Fruit fly (Drosophila melanogaster) whole organism, wandering third instar larva: Measurements from ENCODE around the gene CG7634.
A peak's percentile ranks its signal among the peaks of the same experiment; 100 is the strongest.

ENCODE experiments used
- Abd-B ChIP-seq: fragments of >200 bp; optimal IDR thresholded peaks from 2 replicates; lab custom pipeline; 2017; ENCODE audit warnings: missing biosample characterization, missing genetic modification characterization
- CG32264 ChIP-seq: fragments of 200-800 bp; sonication (Bioruptor generic); optimal IDR thresholded peaks from 2 replicates; lab custom pipeline; 2016; ENCODE audit warnings: missing biosample characterization, missing genetic modification characterization
- CG9705 ChIP-seq: fragments of 200-800 bp; sonication (Bioruptor generic); optimal IDR thresholded peaks from 2 replicates; lab custom pipeline; 2018; ENCODE audit warnings: missing biosample characterization, mild to moderate bottlenecking, missing genetic modification characterization
- CrebA ChIP-seq: fragments of 200-800 bp; sonication (Bioruptor generic); optimal IDR thresholded peaks from 2 replicates; lab custom pipeline; 2016; ENCODE audit warnings: missing biosample characterization, mild to moderate bottlenecking, missing genetic modification characterization, borderline replicate concordance
- Dfd ChIP-seq: fragments of >200 bp; optimal IDR thresholded peaks from 2 replicates; lab custom pipeline; 2017; ENCODE audit warnings: missing biosample characterization, missing genetic modification characterization
- Dif ChIP-seq: fragments of 200-275, 200-300 bp; sonication (Bioruptor generic); optimal IDR thresholded peaks from 2 replicates; lab custom pipeline; 2018; ENCODE audit warnings: missing biosample characterization, missing genetic modification characterization; ENCODE audit not compliant: partially characterized antibody
- GATAd ChIP-seq: sonication (Bioruptor generic); optimal IDR thresholded peaks from 2 replicates; lab custom pipeline; 2016; ENCODE audit warnings: missing biosample characterization, missing genetic modification characterization
- HLH106 ChIP-seq: fragments of 200-800 bp; optimal IDR thresholded peaks from 3 replicates; lab custom pipeline; 2019; ENCODE audit warnings: missing biosample characterization, mild to moderate bottlenecking, missing genetic modification characterization, moderate library complexity
- Hnf4 ChIP-seq: fragments of 200-800 bp; sonication (Bioruptor generic); optimal IDR thresholded peaks from 2 replicates; lab custom pipeline; 2016; ENCODE audit warnings: missing biosample characterization, mild to moderate bottlenecking, missing genetic modification characterization
- Hr78 ChIP-seq: fragments of >200 bp; optimal IDR thresholded peaks from 2 replicates; lab custom pipeline; 2017; ENCODE audit warnings: missing biosample characterization, missing genetic modification characterization
- Hr83 ChIP-seq: fragments of 200-300 bp; sonication (Bioruptor generic); optimal IDR thresholded peaks from 2 replicates; lab custom pipeline; 2016; ENCODE audit warnings: missing biosample characterization, mild to moderate bottlenecking, missing genetic modification characterization, moderate library complexity; ENCODE audit not compliant: poor library complexity, severe bottlenecking
- Jra ChIP-seq: sonication (Bioruptor generic); optimal IDR thresholded peaks from 2 replicates; lab custom pipeline; 2016; ENCODE audit warnings: missing biosample characterization, missing genetic modification characterization
- Mio ChIP-seq: sonication (Bioruptor generic); optimal IDR thresholded peaks from 2 replicates; lab custom pipeline; 2016; ENCODE audit warnings: missing biosample characterization, missing genetic modification characterization
- Myc ChIP-seq: fragments of >200 bp; optimal IDR thresholded peaks from 2 replicates; lab custom pipeline; 2017
- N ChIP-seq: fragments of >200 bp; optimal IDR thresholded peaks from 2 replicates; lab custom pipeline; 2018; ENCODE audit warnings: missing biosample characterization, missing external identifiers, missing genetic modification characterization
- OdsH ChIP-seq: fragments of 200-800 bp; sonication (Bioruptor generic); optimal IDR thresholded peaks from 2 replicates; lab custom pipeline; 2016; ENCODE audit warnings: missing biosample characterization, mild to moderate bottlenecking, missing genetic modification characterization
- Rel ChIP-seq, 2 experiments: fragments of 200-800 bp; sonication (Bioruptor generic) in 1 of 2; optimal IDR thresholded peaks; 2 replicates in 1 of 2; 3 replicates in 1 of 2; lab custom pipeline; 2016 to 2019; ENCODE audit warnings: mild to moderate bottlenecking in 2 of 2, missing biosample characterization in 2 of 2, missing genetic modification characterization in 2 of 2, moderate library complexity in 1 of 2
- Sp1 ChIP-seq: fragments of 200-800 bp; sonication (Bioruptor generic); optimal IDR thresholded peaks from 3 replicates; lab custom pipeline; 2019; ENCODE audit warnings: missing biosample characterization, mild to moderate bottlenecking, missing genetic modification characterization, moderate library complexity
- Vsx2 ChIP-seq: fragments of 200-300, 225-300 bp; sonication (Bioruptor generic); optimal IDR thresholded peaks from 2 replicates; lab custom pipeline; 2018; ENCODE audit warnings: missing biosample characterization, missing genetic modification characterization; ENCODE audit not compliant: partially characterized antibody
- br ChIP-seq: fragments of 200-800 bp; sonication (Bioruptor generic); optimal IDR thresholded peaks from 2 replicates; lab custom pipeline; 2016; ENCODE audit warnings: missing biosample characterization, missing genetic modification characterization
- brk ChIP-seq: fragments of 200-800 bp; sonication (Bioruptor generic); optimal IDR thresholded peaks from 2 replicates; lab custom pipeline; 2016; ENCODE audit warnings: missing biosample characterization, mild to moderate bottlenecking, missing genetic modification characterization
- dl ChIP-seq, 2 experiments: fragments of 175-275, 200-275 bp in 1 of 2; fragments of 200-275 bp in 1 of 2; sonication (Bioruptor generic); optimal IDR thresholded peaks; lab custom pipeline; 2018; ENCODE audit warnings: mild to moderate bottlenecking in 2 of 2, missing biosample characterization in 2 of 2, missing genetic modification characterization in 2 of 2, moderate library complexity in 2 of 2; ENCODE audit not compliant: partially characterized antibody in 2 of 2, insufficient read depth in 1 of 2
- dmrt93B ChIP-seq: fragments of 200-800 bp; sonication (Bioruptor generic); optimal IDR thresholded peaks from 2 replicates; lab custom pipeline; 2018; ENCODE audit warnings: missing biosample characterization, mild to moderate bottlenecking, missing genetic modification characterization
- dsf ChIP-seq: sonication (Bioruptor generic); optimal IDR thresholded peaks from 2 replicates; lab custom pipeline; 2016; ENCODE audit warnings: missing biosample characterization, missing genetic modification characterization, borderline replicate concordance
- ey ChIP-seq: fragments of 200-800 bp; sonication (Bioruptor generic); optimal IDR thresholded peaks from 2 replicates; lab custom pipeline; 2016; ENCODE audit warnings: missing biosample characterization, missing genetic modification characterization
- foxo ChIP-seq, 2 experiments: fragments of 200-800 bp; sonication (Bioruptor generic); optimal IDR thresholded peaks; 2 replicates in 1 of 2; 3 replicates in 1 of 2; lab custom pipeline; 2016 to 2017; ENCODE audit warnings: missing biosample characterization in 2 of 2, missing genetic modification characterization in 2 of 2
- fru ChIP-seq: fragments of 200-800 bp; sonication (Bioruptor generic); optimal IDR thresholded peaks from 3 replicates; lab custom pipeline; 2016; ENCODE audit warnings: missing biosample characterization, mild to moderate bottlenecking, missing genetic modification characterization
- h ChIP-seq: fragments of 200-800 bp; sonication (Bioruptor generic); optimal IDR thresholded peaks from 3 replicates; lab custom pipeline; 2016; ENCODE audit warnings: missing biosample characterization, mild to moderate bottlenecking, missing genetic modification characterization
- jim ChIP-seq: fragments of 175-275, 200-325 bp; sonication (Bioruptor generic); optimal IDR thresholded peaks from 2 replicates; lab custom pipeline; 2016; ENCODE audit warnings: missing biosample characterization, mild to moderate bottlenecking, missing genetic modification characterization
- lola ChIP-seq: fragments of >200 bp; optimal IDR thresholded peaks from 2 replicates; lab custom pipeline; 2017; ENCODE audit warnings: missing biosample characterization, missing genetic modification characterization
- pan ChIP-seq: fragments of >200 bp; optimal IDR thresholded peaks from 2 replicates; lab custom pipeline; 2017
- psq ChIP-seq: fragments of 200-800 bp; sonication (Bioruptor generic); optimal IDR thresholded peaks from 3 replicates; lab custom pipeline; 2017; ENCODE audit warnings: missing biosample characterization, mild to moderate bottlenecking, missing genetic modification characterization, moderate library complexity
- rgr ChIP-seq: fragments of 200-800 bp; sonication (Bioruptor generic); optimal IDR thresholded peaks from 3 replicates; lab custom pipeline; 2016; ENCODE audit warnings: missing biosample characterization, mild to moderate bottlenecking, missing genetic modification characterization
- sage ChIP-seq: fragments of 200-800 bp; sonication (Bioruptor generic); optimal IDR thresholded peaks from 2 replicates; lab custom pipeline; 2016; ENCODE audit warnings: missing biosample characterization, mild to moderate bottlenecking, missing genetic modification characterization
- sv ChIP-seq: fragments of 200-800 bp; sonication (Bioruptor generic); optimal IDR thresholded peaks from 3 replicates; lab custom pipeline; 2016; ENCODE audit warnings: missing biosample characterization, missing genetic modification characterization
- tai ChIP-seq: sonication (Bioruptor generic); optimal IDR thresholded peaks from 2 replicates; lab custom pipeline; 2016; ENCODE audit warnings: missing biosample characterization, missing genetic modification characterization
- usp ChIP-seq: fragments of >200 bp; optimal IDR thresholded peaks from 2 replicates; lab custom pipeline; 2017; ENCODE audit warnings: missing biosample characterization, missing genetic modification characterization
- woc ChIP-seq: sonication (Bioruptor generic); optimal IDR thresholded peaks from 2 replicates; lab custom pipeline; 2016; ENCODE audit warnings: missing biosample characterization, mild to moderate bottlenecking, missing genetic modification characterization

Gene CG7634

DNA sequence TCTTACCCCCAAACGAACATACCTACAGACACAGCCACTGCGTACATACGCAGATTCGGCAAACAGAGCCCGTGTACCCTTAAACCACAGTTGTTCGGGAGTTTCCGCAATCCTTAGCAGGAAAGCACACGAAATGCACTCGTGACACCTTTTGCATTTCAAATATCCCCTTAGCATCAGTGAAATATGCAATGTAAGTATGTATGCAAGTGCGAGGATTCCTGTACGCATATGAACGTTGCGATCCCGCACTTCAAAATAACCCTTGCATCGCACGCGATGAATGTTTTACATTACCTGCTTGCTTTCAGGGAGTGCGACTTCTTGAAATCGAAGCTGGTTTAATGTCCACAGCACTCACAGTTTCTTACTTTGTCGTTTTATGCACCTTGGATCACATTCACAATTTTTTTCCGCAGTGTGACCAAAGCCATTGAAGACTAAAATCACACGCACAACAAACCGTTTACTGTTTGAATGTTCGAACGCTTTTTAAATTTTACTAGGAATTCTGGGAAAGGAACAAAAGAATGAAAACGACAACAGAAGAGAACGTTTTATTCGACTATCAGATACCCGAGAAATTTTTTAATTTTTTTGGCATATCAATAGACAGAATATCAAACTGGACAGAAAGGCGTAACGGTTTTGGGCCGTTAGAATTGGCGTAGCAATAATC lies 31.8 kb upstream of the CG7634 start, which contains the start of gene Mkrn1:
Mkrn1 (minus strand) TSS at position 444 of the 679 bp plus-strand sequence.
- TF ChIP-seq foxo (GFP tag; optimal IDR thresholded peaks at IDR 0.05; lab: Kevin White, UChicago) (no peak), Rel (GFP tag; optimal IDR thresholded peaks at IDR 0.05; lab: Kevin White, UChicago) (no peak), Rel (tag; optimal IDR thresholded peaks at IDR 0.05; lab: Kevin White, UChicago) (peak; percentile 41)

DNA sequence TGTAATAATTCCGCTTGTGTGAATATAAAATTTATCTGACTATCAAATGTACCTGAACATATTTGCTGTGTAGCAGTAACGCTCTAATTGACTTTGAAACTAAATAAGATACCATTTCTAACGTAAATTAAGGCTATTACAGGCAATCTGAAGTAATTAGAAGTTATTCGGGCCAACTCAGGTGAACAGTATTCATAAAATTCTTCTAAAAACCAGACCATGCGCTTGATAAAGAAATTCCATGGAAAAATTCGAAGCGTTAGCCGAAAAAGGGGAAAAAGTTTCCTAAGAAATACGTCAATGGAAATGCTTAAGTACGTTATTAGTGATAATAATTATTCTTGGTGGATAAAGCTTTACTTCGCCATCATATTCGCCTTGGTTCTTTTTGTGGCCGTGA lies 30.9 kb upstream of the CG7634 start, which contains the start of gene ppk5:
ppk5 (plus strand) TSS at position 301 of the 400 bp plus-strand sequence.
- TF ChIP-seq Rel (GFP tag; optimal IDR thresholded peaks at IDR 0.05; lab: Kevin White, UChicago) (no peak), Rel (tag; optimal IDR thresholded peaks at IDR 0.05; lab: Kevin White, UChicago) (no peak), sage (no peak), HLH106 (tag; lab: Kevin White, UChicago) (no peak), psq (GFP tag; lab: Kevin White, UChicago) (no peak), CG9705 (no peak), usp (no peak), Abd-B (no peak), CG32264 (GFP tag; lab: Kevin White, UChicago) (no peak), Dfd (no peak), fru (GFP tag; lab: Kevin White, UChicago) (no peak), CrebA (no peak), lola (GFP tag; lab: Kevin White, UChicago) (no peak), Jra (GFP tag; lab: Kevin White, UChicago) (no peak), woc (GFP tag; lab: Kevin White, UChicago) (no peak), sv (GFP tag; lab: Kevin White, UChicago) (no peak), Mio (no peak), br (GFP tag; lab: Kevin White, UChicago) (no peak), Sp1 (GFP tag; lab: Kevin White, UChicago) (no peak), Dif (GFP tag; lab: Kevin White, UChicago) (no peak)

DNA sequence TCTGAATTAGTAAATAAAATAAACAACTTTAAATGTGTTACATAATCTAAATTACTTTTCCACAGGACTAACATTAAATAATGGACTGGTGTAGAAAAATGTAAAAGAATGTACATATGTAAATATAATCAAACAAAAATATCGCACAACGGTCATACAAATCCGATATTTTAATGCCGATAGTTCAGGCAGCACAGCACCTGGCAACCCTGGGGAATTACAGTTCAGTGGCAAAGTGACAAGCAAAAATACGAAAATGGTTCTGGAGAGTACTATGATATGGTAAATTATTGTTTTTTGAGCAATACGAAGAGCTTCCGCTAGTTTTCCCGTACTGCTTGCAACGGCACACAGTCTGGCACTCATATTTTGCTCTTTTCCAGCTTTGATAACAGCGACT lies 28.4 kb upstream of the CG7634 start, which contains the start of gene Rpn10:
Rpn10 (plus strand) TSS at position 144 of the 400 bp plus-strand sequence.
- peak; percentile 61 for TF ChIP-seq Hr83 (GFP tag; lab: Kevin White, UChicago)
- TF ChIP-seq dmrt93B (GFP tag; lab: Kevin White, UChicago): no peak
- TF ChIP-seq sage: no peak
- no peak for TF ChIP-seq HLH106 (tag; lab: Kevin White, UChicago)
- TF ChIP-seq CG9705: no peak
- TF ChIP-seq psq (GFP tag; lab: Kevin White, UChicago): no peak
- no peak for TF ChIP-seq brk (GFP tag; lab: Kevin White, UChicago)
- no peak for TF ChIP-seq dl (GFP tag; optimal IDR thresholded peaks at IDR 0.05; lab: Kevin White, UChicago; ENCODE audit: insufficient read depth in 1 of 2, partially characterized antibody in 2 of 2)
- no peak for TF ChIP-seq br (GFP tag; lab: Kevin White, UChicago)
- no peak for TF ChIP-seq Myc
- TF ChIP-seq CG32264 (GFP tag; lab: Kevin White, UChicago): no peak
- no peak for TF ChIP-seq lola (GFP tag; lab: Kevin White, UChicago)
- no peak for TF ChIP-seq usp
- peak; percentile 31 for TF ChIP-seq Jra (GFP tag; lab: Kevin White, UChicago)
- TF ChIP-seq Dif (GFP tag; lab: Kevin White, UChicago): no peak
- no peak for TF ChIP-seq sv (GFP tag; lab: Kevin White, UChicago)
- TF ChIP-seq tai: peak; percentile 75
- TF ChIP-seq Hnf4: peak; percentile 57
- TF ChIP-seq Mio: no peak
- TF ChIP-seq ey (GFP tag; lab: Kevin White, UChicago): peak; percentile 2
- no peak for TF ChIP-seq Sp1 (GFP tag; lab: Kevin White, UChicago)
- no peak for TF ChIP-seq Dfd
- TF ChIP-seq GATAd: no peak
- no peak for TF ChIP-seq dsf (GFP tag; lab: Kevin White, UChicago)
- TF ChIP-seq OdsH (GFP tag; lab: Kevin White, UChicago): no peak
- no peak for TF ChIP-seq CrebA
- no peak for TF ChIP-seq Vsx2 (GFP tag; lab: Kevin White, UChicago)
- no peak for TF ChIP-seq rgr (GFP tag; lab: Kevin White, UChicago)
- TF ChIP-seq foxo (GFP tag; optimal IDR thresholded peaks at IDR 0.05; lab: Kevin White, UChicago): no peak
- no peak for TF ChIP-seq N (GFP tag; lab: Kevin White, UChicago)
- no peak for TF ChIP-seq fru (GFP tag; lab: Kevin White, UChicago)
- TF ChIP-seq jim (GFP tag; lab: Kevin White, UChicago): no peak
- TF ChIP-seq Abd-B: no peak
- TF ChIP-seq Rel (GFP tag; optimal IDR thresholded peaks at IDR 0.05; lab: Kevin White, UChicago): no peak
- TF ChIP-seq Rel (tag; optimal IDR thresholded peaks at IDR 0.05; lab: Kevin White, UChicago): peak; percentile 73
- TF ChIP-seq h (GFP tag; lab: Kevin White, UChicago): no peak
- no peak for TF ChIP-seq Hr78 (GFP tag; lab: Kevin White, UChicago)
- no peak for TF ChIP-seq pan
- TF ChIP-seq woc (GFP tag; lab: Kevin White, UChicago): no peak
